Worm (Caenorhabditis elegans) whole organism, L4 larva: ENCODE data around the gene crn-6.

Source experiments
- R02D3.7 ChIP-seq: fragments of 150-350 bp; sonication (generic microtip); optimal IDR thresholded peaks from 3 replicates; lab custom pipeline; 2014; ENCODE audit warnings: missing biosample characterization, missing genetic modification characterization
- Y48G9A.11 ChIP-seq: fragments of 200-800 bp; sonication (Bioruptor generic); IDR thresholded peaks from 2 replicates; pipeline ENCODE4 v1.3.6; 2022; ENCODE audit warnings: missing genetic modification reagents, missing genetic modification characterization, missing compliant biosample characterization
- Y75B8A.6 ChIP-seq: fragments of 200-800 bp; sonication (Bioruptor generic); IDR thresholded peaks from 2 replicates; pipeline ENCODE4 v1.3.6; 2022; ENCODE audit warnings: missing genetic modification reagents, missing genetic modification characterization, missing compliant biosample characterization
- ZK337.2 ChIP-seq: fragments of 200-800 bp; sonication (Bioruptor generic); IDR thresholded peaks from 2 replicates; pipeline ENCODE4 v1.3.6; 2022; ENCODE audit warnings: missing genetic modification reagents, missing genetic modification characterization, missing compliant biosample characterization
- ZK546.5 ChIP-seq, 2 experiments: sonication (generic microtip); optimal IDR thresholded peaks; 2 replicates each; lab custom pipeline; 2017; ENCODE audit warnings: missing biosample characterization in 2 of 2, missing genetic modification characterization in 2 of 2
- aha-1 ChIP-seq: fragments of 150-350 bp; peaks from one replicate; lab custom pipeline; 2014; ENCODE audit warnings: missing biosample characterization, missing genetic modification characterization
- ama-1 ChIP-seq: fragments of 150-350 bp; optimal IDR thresholded peaks from 2 replicates; lab custom pipeline; 2014; ENCODE audit warnings: inconsistent platforms, mixed read lengths
- arid-1 ChIP-seq: fragments of 200-800 bp; sonication (Bioruptor generic); conservative IDR thresholded peaks from 2 replicates; pipeline ENCODE4 v1.3.6; 2022; ENCODE audit warnings: missing genetic modification reagents, missing genetic modification characterization, missing compliant biosample characterization
- ceh-32 ChIP-seq: sonication (generic microtip); optimal IDR thresholded peaks from 2 replicates; lab custom pipeline; 2016; ENCODE audit warnings: mild to moderate bottlenecking, missing genetic modification characterization, missing compliant biosample characterization; ENCODE audit not compliant: poor library complexity
- ceh-82 ChIP-seq: sonication (generic microtip); optimal IDR thresholded peaks from 2 replicates; lab custom pipeline; 2017; ENCODE audit warnings: missing biosample characterization, missing genetic modification characterization
- daf-12 ChIP-seq: fragments of 150-350 bp; optimal IDR thresholded peaks from 2 replicates; lab custom pipeline; 2014; ENCODE audit warnings: missing biosample characterization, missing genetic modification reagents, missing genetic modification characterization
- daf-16 ChIP-seq, 3 experiments: sonication (generic microtip); optimal IDR thresholded peaks; 2 replicates each; lab custom pipeline; 2016 to 2017; ENCODE audit warnings: missing genetic modification characterization in 3 of 3, missing genetic modification reagents in 3 of 3, mild to moderate bottlenecking in 2 of 3, missing compliant biosample characterization in 2 of 3, missing biosample characterization in 1 of 3, moderate library complexity in 1 of 3
- dmd-9 ChIP-seq: fragments of 200-800 bp; sonication (Bioruptor generic); IDR thresholded peaks from 2 replicates; pipeline ENCODE4 v1.3.6; 2022; ENCODE audit warnings: missing genetic modification reagents, missing genetic modification characterization, missing compliant biosample characterization
- dpl-1 ChIP-seq: fragments of 150-350 bp; optimal IDR thresholded peaks from 2 replicates; lab custom pipeline; 2014; ENCODE audit warnings: missing biosample characterization, missing genetic modification reagents, missing genetic modification characterization
- gei-8 ChIP-seq: fragments of 200-800 bp; sonication (Bioruptor generic); optimal IDR thresholded peaks from 2 replicates; lab custom pipeline; 2018; ENCODE audit warnings: mild to moderate bottlenecking, missing genetic modification characterization, missing compliant biosample characterization
- hlh-11 ChIP-seq: fragments of 200-800 bp; sonication (Bioruptor generic); optimal IDR thresholded peaks from 2 replicates; lab custom pipeline; 2018; ENCODE audit warnings: mild to moderate bottlenecking, missing genetic modification characterization, missing compliant biosample characterization
- hlh-30 ChIP-seq: sonication (generic microtip); optimal IDR thresholded peaks from 2 replicates; lab custom pipeline; 2017; ENCODE audit warnings: antibody characterized with exemption, mild to moderate bottlenecking, missing genetic modification characterization, missing compliant biosample characterization; ENCODE audit not compliant: insufficient read depth
- lim-7 ChIP-seq: fragments of 200-800 bp; sonication (Bioruptor generic); IDR thresholded peaks from 2 replicates; pipeline ENCODE4 v1.3.6; 2022; ENCODE audit warnings: missing genetic modification characterization, missing compliant biosample characterization
- lin-13 ChIP-seq: fragments of 150-350 bp; optimal IDR thresholded peaks from 2 replicates; lab custom pipeline; 2014; ENCODE audit warnings: missing biosample characterization, missing genetic modification reagents, missing genetic modification characterization
- lin-15B ChIP-seq: fragments of 150-350 bp; sonication (generic microtip); optimal IDR thresholded peaks from 3 replicates; lab custom pipeline; 2014; ENCODE audit warnings: missing biosample characterization, missing genetic modification characterization
- lin-38 ChIP-seq: fragments of 200-800 bp; sonication (Bioruptor generic); IDR thresholded peaks from 2 replicates; pipeline ENCODE4 v1.3.6; 2022; ENCODE audit warnings: missing genetic modification reagents, missing genetic modification characterization, missing compliant biosample characterization
- lsy-2 ChIP-seq, 2 experiments: fragments of 150-350 bp in 1 of 2; sonication (generic microtip) in 1 of 2; optimal IDR thresholded peaks; 2 replicates each; lab custom pipeline; 2014 to 2017; ENCODE audit warnings: missing biosample characterization in 2 of 2, missing genetic modification characterization in 2 of 2
- madf-5 ChIP-seq, 2 experiments: fragments of 200-800 bp; sonication (Bioruptor generic); IDR thresholded peaks; 2 replicates each; pipeline ENCODE4 v1.3.6; 2022; ENCODE audit warnings: missing compliant biosample characterization in 2 of 2, missing genetic modification characterization in 2 of 2
- mdl-1 ChIP-seq, 2 experiments: fragments of 150-350 bp in 1 of 2; sonication (generic microtip) in 1 of 2; optimal IDR thresholded peaks; 2 replicates each; lab custom pipeline; 2014 to 2017; ENCODE audit warnings: missing biosample characterization in 2 of 2, missing genetic modification characterization in 2 of 2
- mep-1 ChIP-seq: fragments of 150-350 bp; sonication (generic microtip); optimal IDR thresholded peaks from 3 replicates; lab custom pipeline; 2014; ENCODE audit warnings: missing biosample characterization, missing genetic modification characterization
- mxl-3 ChIP-seq: fragments of 200-800 bp; sonication (Bioruptor generic); optimal IDR thresholded peaks from 2 replicates; lab custom pipeline; 2018; ENCODE audit warnings: mild to moderate bottlenecking, missing genetic modification characterization, missing compliant biosample characterization
- nhr-48 ChIP-seq: sonication (generic microtip); optimal IDR thresholded peaks from 2 replicates; lab custom pipeline; 2016; ENCODE audit warnings: mild to moderate bottlenecking, missing genetic modification characterization, missing compliant biosample characterization
- nhr-76 ChIP-seq: fragments of 150-350 bp; optimal IDR thresholded peaks from 2 replicates; lab custom pipeline; 2014; ENCODE audit warnings: missing biosample characterization, missing genetic modification characterization
- nhr-77 ChIP-seq: fragments of 150-350 bp; optimal IDR thresholded peaks from 2 replicates; lab custom pipeline; 2014; ENCODE audit warnings: missing biosample characterization, missing genetic modification characterization
- pha-4 ChIP-seq, 2 experiments: fragments of 150-350 bp in 1 of 2; fragments of 200-800 bp in 1 of 2; sonication (Bioruptor generic) in 1 of 2; IDR thresholded peaks in 1 of 2; optimal IDR thresholded peaks in 1 of 2; 2 replicates each; pipeline versions ENCODE4 v1.3.6 to Lab custom; 2014 to 2022; ENCODE audit warnings: missing genetic modification characterization in 2 of 2, missing genetic modification reagents in 2 of 2, missing biosample characterization in 1 of 2, missing compliant biosample characterization in 1 of 2
- pqm-1 ChIP-seq: sonication (generic microtip); optimal IDR thresholded peaks from 2 replicates; lab custom pipeline; 2017; ENCODE audit warnings: missing biosample characterization, missing genetic modification characterization
- rbr-2 ChIP-seq: sonication (generic microtip); optimal IDR thresholded peaks from 2 replicates; lab custom pipeline; 2016; ENCODE audit warnings: missing genotype, missing genetic modification characterization, missing compliant biosample characterization
- saeg-2 ChIP-seq: fragments of 200-800 bp; sonication (Bioruptor generic); IDR thresholded peaks from 2 replicates; pipeline ENCODE4 v1.3.6; 2022; ENCODE audit warnings: missing genetic modification reagents, missing genetic modification characterization, missing compliant biosample characterization
- sdz-12 ChIP-seq: fragments of 200-800 bp; sonication (Bioruptor generic); optimal IDR thresholded peaks from 2 replicates; lab custom pipeline; 2018; ENCODE audit warnings: mild to moderate bottlenecking, missing genetic modification characterization, missing compliant biosample characterization
- spr-3 ChIP-seq: fragments of 200-800 bp; sonication (Bioruptor generic); optimal IDR thresholded peaks from 2 replicates; lab custom pipeline; 2018; ENCODE audit warnings: mild to moderate bottlenecking, missing genetic modification characterization, missing compliant biosample characterization
- unc-130 ChIP-seq: sonication (generic microtip); optimal IDR thresholded peaks from 2 replicates; lab custom pipeline; 2016; ENCODE audit warnings: missing genetic modification reagents, missing genetic modification characterization, missing compliant biosample characterization
- unc-62 ChIP-seq, 3 experiments: fragments of 150-350 bp in 1 of 3; sonication (generic microtip); optimal IDR thresholded peaks in 2 of 3; peaks in 1 of 3; 1 replicate in 1 of 3; 2 replicates in 2 of 3; lab custom pipeline; 2014 to 2017; ENCODE audit warnings: missing biosample characterization in 3 of 3, missing genetic modification characterization in 3 of 3, missing genetic modification reagents in 3 of 3, missing genotype in 1 of 3
- vab-7 ChIP-seq: fragments of 200-800 bp; sonication (Bioruptor generic); IDR thresholded peaks from 2 replicates; pipeline ENCODE4 v1.3.6; 2022; ENCODE audit warnings: missing genetic modification reagents, missing genetic modification characterization, missing compliant biosample characterization
- zfp-2 ChIP-seq: sonication (generic microtip); optimal IDR thresholded peaks from 2 replicates; lab custom pipeline; 2016; ENCODE audit warnings: mild to moderate bottlenecking, missing genetic modification characterization, missing compliant biosample characterization
- zip-11 ChIP-seq: fragments of 200-800 bp; sonication (Bioruptor generic); IDR thresholded peaks from 2 replicates; pipeline ENCODE4 v1.3.6; 2022; ENCODE audit warnings: missing genetic modification characterization, missing compliant biosample characterization
- ztf-11 ChIP-seq: fragments of 150-350 bp; optimal IDR thresholded peaks from 2 replicates; lab custom pipeline; 2014; ENCODE audit warnings: missing biosample characterization, missing genetic modification characterization

Gene crn-6

DNA sequence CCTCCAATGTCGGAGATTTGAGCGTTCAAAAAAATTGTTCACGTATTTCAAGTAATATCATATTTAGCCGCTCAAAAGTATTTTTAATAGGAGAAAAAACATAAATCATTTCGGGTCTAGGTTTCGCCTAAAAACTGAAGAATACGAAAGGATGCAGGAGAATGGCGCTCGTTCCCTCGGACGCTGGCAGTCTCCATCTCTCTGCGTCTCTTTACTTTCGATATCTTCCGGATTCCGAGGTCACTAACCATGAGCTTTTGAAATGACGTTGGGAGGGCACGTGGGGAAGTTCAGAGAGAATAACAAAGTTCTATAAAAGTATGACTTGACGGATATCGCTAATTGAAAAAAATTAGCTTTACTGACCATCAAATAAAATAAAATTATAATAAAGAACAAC, 23.9 kb downstream of the crn-6 start:
- TF ChIP-seq ceh-32 (tag; lab: Kevin White, UChicago) (no peak), lin-13 (peak; percentile 18), lsy-2 (tag; optimal IDR thresholded peaks at IDR 0.05; lab: Kevin White, UChicago) (peak in 1 of 2 experiments; percentile 62), mdl-1 (tag; optimal IDR thresholded peaks at IDR 0.05; lab: Kevin White, UChicago) (peak; percentile 24 to 76), mep-1 (peak; percentile 3), madf-5 (GFP tag; IDR thresholded peaks at IDR 0.05; lab: Robert Waterston, UW) (no peak), lim-7 (0 out of 2 replicates have a peak, but pooled peaks have one; percentile 43), arid-1 (GFP tag; lab: Robert Waterston, UW) (peak; percentile 30; the same call in 1 of the 2 replicates), mxl-3 (peak; percentile 4), zip-11 (GFP tag; lab: Robert Waterston, UW) (no peak), lin-38 (peak; percentile 55), hlh-30 (tag; lab: Kevin White, UChicago) (peak; percentile 90), sdz-12 (GFP tag; lab: Kevin White, UChicago) (no peak), ama-1 (lab: Kevin White, UChicago) (peak; percentile 5)

ce11 chrIII:9393114-9393780, 26.2 kb downstream of the crn-6 start, which contains the start of the genes gpr-2 and rgr-1:
gpr-2 (minus strand) TSS chrIII:9393164.
rgr-1 (plus strand) TSS chrIII:9393730.
- 0 out of 2 replicates have a peak, but pooled peaks have one; percentile 27 for TF ChIP-seq Y48G9A.11
- no peak for TF ChIP-seq nhr-77 (tag; lab: Kevin White, UChicago)
- TF ChIP-seq ztf-11 (tag; lab: Kevin White, UChicago), result no peak
- no peak for TF ChIP-seq aha-1 (tag; lab: Kevin White, UChicago)
- no peak for TF ChIP-seq R02D3.7 (tag; lab: Kevin White, UChicago)
- no peak for TF ChIP-seq ceh-82 (tag; lab: Kevin White, UChicago)
- TF ChIP-seq ZK337.2, result no peak
- TF ChIP-seq nhr-48 (tag; lab: Kevin White, UChicago), result no peak
- peak; percentile 81 for TF ChIP-seq lin-38
- TF ChIP-seq pha-4 (GFP tag; IDR thresholded peaks at IDR 0.05; lab: Robert Waterston, UW), result no peak
- TF ChIP-seq pha-4 (tag; optimal IDR thresholded peaks at IDR 0.05; lab: Kevin White, UChicago), result no peak
- TF ChIP-seq unc-130 (GFP tag; lab: Kevin White, UChicago), result peak; percentile 56
- TF ChIP-seq pqm-1, result no peak
- no peak for TF ChIP-seq spr-3 (GFP tag; lab: Kevin White, UChicago)
- no peak for TF ChIP-seq vab-7 (GFP tag; lab: Robert Waterston, UW)
- no peak for TF ChIP-seq saeg-2 (GFP tag; lab: Robert Waterston, UW)
- TF ChIP-seq daf-16 (GFP tag; optimal IDR thresholded peaks at IDR 0.05; lab: Kevin White, UChicago), result no peak
- TF ChIP-seq daf-16 (tag; optimal IDR thresholded peaks at IDR 0.05; lab: Kevin White, UChicago), result no peak
- TF ChIP-seq dmd-9 (GFP tag; lab: Robert Waterston, UW), result no peak
- TF ChIP-seq unc-62 (GFP tag; optimal IDR thresholded peaks at IDR 0.05 in 1 of 2; lab: Kevin White, UChicago), result peak in 1 of 2 experiments; percentile 85
- no peak for TF ChIP-seq unc-62 (tag; optimal IDR thresholded peaks at IDR 0.05; lab: Kevin White, UChicago)
- peak; percentile 2 for TF ChIP-seq rbr-2 (tag; lab: Kevin White, UChicago)
- no peak for TF ChIP-seq Y75B8A.6
- TF ChIP-seq hlh-11 (tag; lab: Kevin White, UChicago), result no peak
- TF ChIP-seq lin-15B (tag; lab: Kevin White, UChicago), result no peak
- TF ChIP-seq ZK546.5 (tag; optimal IDR thresholded peaks at IDR 0.05; lab: Kevin White, UChicago), result no peak
- TF ChIP-seq mxl-3, result no peak
- TF ChIP-seq nhr-76, result no peak
- peak; percentile 43 for TF ChIP-seq hlh-30 (tag; lab: Kevin White, UChicago)
- TF ChIP-seq sdz-12 (GFP tag; lab: Kevin White, UChicago), result no peak
- TF ChIP-seq zfp-2 (tag; lab: Kevin White, UChicago), result no peak
- peak; percentile 77 for TF ChIP-seq dpl-1 (GFP tag; lab: Kevin White, UChicago)
- TF ChIP-seq gei-8 (GFP tag; lab: Kevin White, UChicago), result no peak
- TF ChIP-seq daf-12 (tag; lab: Kevin White, UChicago), result no peak
